Fruit fly (Drosophila melanogaster) whole organism, pupa: ENCODE measurements around the gene CG9737.

ENCODE experiments used
- CG10348 ChIP-seq: fragments of 200-800 bp; sonication (Bioruptor generic); IDR thresholded peaks from 2 replicates; pipeline ENCODE4 v1.3.6; 2022; ENCODE audit warnings: missing biosample characterization, missing genetic modification characterization
- CG14655 ChIP-seq: fragments of 200-800 bp; sonication (Bioruptor generic); optimal IDR thresholded peaks from 3 replicates; lab custom pipeline; 2017; ENCODE audit warnings: mild to moderate bottlenecking, missing biosample characterization, missing genetic modification reagents, missing genetic modification characterization
- CG15710 ChIP-seq: fragments of 200-800 bp; sonication (Bioruptor generic); optimal IDR thresholded peaks from 2 replicates; lab custom pipeline; 2018; ENCODE audit warnings: missing biosample characterization, mild to moderate bottlenecking, missing genetic modification characterization, moderate library complexity
- CG17806 ChIP-seq: fragments of 200-800 bp; sonication (Bioruptor generic); optimal IDR thresholded peaks from 2 replicates; lab custom pipeline; 2018; ENCODE audit warnings: missing biosample characterization, mild to moderate bottlenecking, missing genetic modification characterization, moderate library complexity
- CG9948 ChIP-seq: fragments of 200-800 bp; sonication (Bioruptor generic); optimal IDR thresholded peaks from 2 replicates; lab custom pipeline; 2018; ENCODE audit warnings: missing biosample characterization, mild to moderate bottlenecking, missing genetic modification characterization, moderate library complexity
- EcR ChIP-seq: fragments of 200-800 bp; sonication (Bioruptor generic); optimal IDR thresholded peaks from 3 replicates; lab custom pipeline; 2019; ENCODE audit warnings: missing biosample characterization, missing genetic modification characterization, mild to moderate bottlenecking, moderate library complexity, missing genetic modification reagents
- Pif1B ChIP-seq: fragments of 200-800 bp; sonication (Bioruptor generic); optimal IDR thresholded peaks from 3 replicates; lab custom pipeline; 2016; ENCODE audit warnings: missing biosample characterization, missing genetic modification characterization
- Snoo ChIP-seq: fragments of 200-800 bp; sonication (Bioruptor generic); optimal IDR thresholded peaks from 3 replicates; lab custom pipeline; 2017; ENCODE audit warnings: missing biosample characterization, mild to moderate bottlenecking, missing genetic modification characterization, inconsistent platforms
- gl ChIP-seq: fragments of 200-800 bp; sonication (Bioruptor generic); optimal IDR thresholded peaks from 2 replicates; lab custom pipeline; 2018; ENCODE audit warnings: missing biosample characterization, mild to moderate bottlenecking, missing genetic modification characterization
- rn ChIP-seq: fragments of 200-800 bp; sonication (Bioruptor generic); IDR thresholded peaks from 2 replicates; pipeline ENCODE4 v1.3.6; 2022; ENCODE audit warnings: missing biosample characterization, missing genetic modification characterization

DNA sequence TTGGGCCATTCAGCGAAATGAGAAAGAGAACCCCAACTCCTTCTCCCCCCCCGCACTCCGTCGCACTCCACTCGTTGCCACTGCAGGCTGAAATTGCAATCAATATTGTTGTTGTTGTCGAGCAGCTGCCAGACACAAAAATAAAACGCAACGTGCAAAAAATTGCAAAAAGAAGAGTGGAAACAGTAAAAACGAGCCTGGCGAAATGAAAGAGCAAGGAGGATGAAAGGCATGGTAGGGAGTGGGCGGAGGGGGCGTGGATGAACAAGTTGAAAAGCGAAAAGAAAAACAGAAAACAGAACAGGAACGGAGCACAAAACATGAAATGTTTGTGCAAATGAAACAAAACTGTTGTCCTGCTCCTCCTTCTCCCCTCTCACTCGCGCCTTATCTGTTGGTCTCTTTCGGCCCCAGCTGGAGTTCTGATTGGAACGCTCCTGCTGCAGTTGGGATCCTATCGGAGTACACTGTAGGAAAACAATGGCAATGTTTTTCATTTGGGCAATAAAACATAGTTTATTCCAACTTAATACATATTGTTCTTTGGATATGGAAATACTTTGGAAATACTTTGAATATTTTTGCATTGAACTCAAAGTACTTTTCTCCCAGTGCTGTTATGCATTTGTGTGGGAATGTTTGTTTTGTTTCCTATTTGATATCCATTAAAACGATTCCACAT is 42.0 kb upstream of the CG9737 start:
- TF ChIP-seq CG14655: peak; percentile 86
- TF ChIP-seq CG10348 (GFP tag; lab: Robert Waterston, UW): no peak
- peak; percentile 77 for TF ChIP-seq Pif1B
- TF ChIP-seq CG17806 (tag; lab: Kevin White, UChicago): peak; percentile 86
- peak; percentile 80 for TF ChIP-seq CG9948
- TF ChIP-seq rn: peak; percentile 74
- peak; percentile 76 for TF ChIP-seq CG15710
- peak; percentile 96 for TF ChIP-seq gl (tag; lab: Kevin White, UChicago)
- peak; percentile 61 for TF ChIP-seq Snoo (tag; lab: Kevin White, UChicago)
- peak; percentile 80 for TF ChIP-seq EcR (GFP tag; lab: Kevin White, UChicago)
